Fruit fly (Drosophila melanogaster) whole organism, prepupa: Measurements from ENCODE around the gene Nrx-1.

Source experiments
- CG16779 ChIP-seq: fragments of 200-800 bp; sonication (Bioruptor generic); optimal IDR thresholded peaks from 3 replicates; lab custom pipeline; 2017; ENCODE audit warnings: missing biosample characterization, mild to moderate bottlenecking, missing genetic modification characterization
- CG8319 ChIP-seq: fragments of 200-800 bp; sonication (Bioruptor generic); optimal IDR thresholded peaks from 3 replicates; lab custom pipeline; 2016; ENCODE audit warnings: missing biosample characterization, missing genetic modification characterization
- Eip75B ChIP-seq: fragments of 200-800 bp; sonication (Bioruptor generic); optimal IDR thresholded peaks from 3 replicates; lab custom pipeline; 2016; ENCODE audit warnings: missing biosample characterization, missing genetic modification characterization
- Gug ChIP-seq: fragments of 200-800 bp; sonication (Bioruptor generic); IDR thresholded peaks from 2 replicates; pipeline ENCODE4 v1.3.6; 2022; ENCODE audit warnings: missing biosample characterization, missing genetic modification characterization
- Hr4 ChIP-seq: fragments of 200-800 bp; sonication (Bioruptor generic); optimal IDR thresholded peaks from 3 replicates; lab custom pipeline; 2016; ENCODE audit warnings: missing biosample characterization, missing genetic modification characterization
- OdsH ChIP-seq: fragments of 200-800 bp; sonication (Bioruptor generic); optimal IDR thresholded peaks from 3 replicates; lab custom pipeline; 2016; ENCODE audit warnings: missing biosample characterization, missing genetic modification characterization
- Sox102F ChIP-seq: fragments of 200-800 bp; sonication (Bioruptor generic); optimal IDR thresholded peaks from 2 replicates; lab custom pipeline; 2016; ENCODE audit warnings: missing biosample characterization, mild to moderate bottlenecking, missing genetic modification characterization
- cyc ChIP-seq: fragments of 200-800 bp; sonication (Bioruptor generic); optimal IDR thresholded peaks from 3 replicates; lab custom pipeline; 2016; ENCODE audit warnings: missing biosample characterization, missing genetic modification characterization
- esn ChIP-seq: fragments of 200-800 bp; sonication (Bioruptor generic); optimal IDR thresholded peaks from 2 replicates; lab custom pipeline; 2016; ENCODE audit warnings: missing biosample characterization, mild to moderate bottlenecking, missing genetic modification characterization, moderate library complexity
- fd85E ChIP-seq: fragments of 200-800 bp; sonication (Bioruptor generic); optimal IDR thresholded peaks from 3 replicates; lab custom pipeline; 2016; ENCODE audit warnings: missing biosample characterization, missing genetic modification characterization
- topi ChIP-seq: fragments of 200-800 bp; sonication (Bioruptor generic); optimal IDR thresholded peaks from 3 replicates; lab custom pipeline; 2016; ENCODE audit warnings: missing biosample characterization, missing genetic modification characterization
- vri ChIP-seq: fragments of 200-800 bp; sonication (Bioruptor generic); optimal IDR thresholded peaks from 3 replicates; lab custom pipeline; 2016; ENCODE audit warnings: missing biosample characterization, mild to moderate bottlenecking, missing genetic modification characterization

- TF ChIP-seq esn (GFP tag; lab: Kevin White, UChicago) = no peak
- no peak for TF ChIP-seq Sox102F (GFP tag; lab: Kevin White, UChicago)
- no peak for TF ChIP-seq OdsH (GFP tag; lab: Kevin White, UChicago)
- TF ChIP-seq fd85E (GFP tag; lab: Kevin White, UChicago) = no peak
- no peak for TF ChIP-seq Eip75B
- TF ChIP-seq CG8319 = peak; percentile 25
- no peak for TF ChIP-seq Gug (GFP tag; lab: Robert Waterston, UW)
- no peak for TF ChIP-seq cyc (GFP tag; lab: Kevin White, UChicago)
- TF ChIP-seq vri (GFP tag; lab: Kevin White, UChicago) = peak; percentile 84
- no peak for TF ChIP-seq Hr4 (GFP tag; lab: Kevin White, UChicago)
- no peak for TF ChIP-seq CG16779
- no peak for TF ChIP-seq topi (GFP tag; lab: Kevin White, UChicago)
These were observed 43.6 kb upstream of the Nrx-1 start, which contains the start of gene pinta for dm6 chr3R:22424602-22425190.
